Worm (Caenorhabditis elegans): Measurements from ENCODE around the gene ZK285.2.
A peak's percentile ranks its signal among the peaks of the same experiment; 100 is the strongest.

ZK285.2 gene

ce11 chrV:16022600-16022999 lies 24.1 kb upstream of the ZK285.2 start:
- no peak for TF ChIP-seq ref-1 (GFP tag; conservative IDR thresholded peaks at IDR 0.05)
- peak; percentile 61 for TF ChIP-seq flt-1 (GFP tag; IDR thresholded peaks at IDR 0.05)
- 0 out of 2 replicates have a peak, but pooled peaks have one; percentile 40 for TF ChIP-seq ztf-23 (GFP tag; IDR thresholded peaks at IDR 0.05)
- TF ChIP-seq tab-1 (GFP tag; IDR thresholded peaks at IDR 0.05), result no peak
- no peak for TF ChIP-seq klf-2 (GFP tag; conservative IDR thresholded peaks at IDR 0.05)
- no peak for TF ChIP-seq ztf-29 (GFP tag; IDR thresholded peaks at IDR 0.05)
- TF ChIP-seq cog-1 (tag; optimal IDR thresholded peaks at IDR 0.05), result peak; percentile 30
- TF ChIP-seq T22C8.4 (GFP tag; IDR thresholded peaks at IDR 0.05), result no peak; the same call in 1 of the 2 replicates
- TF ChIP-seq med-1 (GFP tag; optimal IDR thresholded peaks at IDR 0.05; ENCODE audit: insufficient read depth), result no peak

ce11 chrV:16023051-16023450 lies 23.6 kb upstream of the ZK285.2 start, which contains the start of gene cwc-15:
Gene cwc-15, plus strand, starts transcription at chrV:16023351.
- TF ChIP-seq cog-1 (tag; optimal IDR thresholded peaks at IDR 0.05), result no peak
- no peak for TF ChIP-seq T22C8.4 (GFP tag; IDR thresholded peaks at IDR 0.05)

- TF ChIP-seq ref-1 (GFP tag; conservative IDR thresholded peaks at IDR 0.05), result no peak
- TF ChIP-seq ztf-29 (GFP tag; IDR thresholded peaks at IDR 0.05), result no peak
- TF ChIP-seq med-1 (GFP tag; optimal IDR thresholded peaks at IDR 0.05; ENCODE audit: insufficient read depth), result no peak
- TF ChIP-seq T22C8.4 (GFP tag; IDR thresholded peaks at IDR 0.05), result no peak
- TF ChIP-seq flt-1 (GFP tag; IDR thresholded peaks at IDR 0.05), result no peak
- no peak for TF ChIP-seq tab-1 (GFP tag; IDR thresholded peaks at IDR 0.05)
- no peak for TF ChIP-seq klf-2 (GFP tag; conservative IDR thresholded peaks at IDR 0.05)
- TF ChIP-seq cog-1 (tag; optimal IDR thresholded peaks at IDR 0.05), result no peak
- TF ChIP-seq ztf-23 (GFP tag; IDR thresholded peaks at IDR 0.05), result no peak
Measured at ce11 chrV:16023559-16023958, 23.1 kb upstream of the ZK285.2 start.

ce11 chrV:16024300-16024699 lies 22.4 kb upstream of the ZK285.2 start, which contains the start of gene T10C6.6:
Gene T10C6.6, plus strand, starts transcription at chrV:16024326.
- TF ChIP-seq med-1 (GFP tag; optimal IDR thresholded peaks at IDR 0.05; ENCODE audit: insufficient read depth) (no peak), ztf-23 (GFP tag; IDR thresholded peaks at IDR 0.05) (no peak), flt-1 (GFP tag; IDR thresholded peaks at IDR 0.05) (no peak), klf-2 (GFP tag; conservative IDR thresholded peaks at IDR 0.05) (no peak), T22C8.4 (GFP tag; IDR thresholded peaks at IDR 0.05) (no peak), cog-1 (tag; optimal IDR thresholded peaks at IDR 0.05) (no peak), tab-1 (GFP tag; IDR thresholded peaks at IDR 0.05) (no peak)

ce11 chrV:16024917-16025316 lies 21.8 kb upstream of the ZK285.2 start:
- TF ChIP-seq tab-1 (GFP tag; IDR thresholded peaks at IDR 0.05), result 0 out of 2 replicates have a peak, but pooled peaks have one; percentile 39
- TF ChIP-seq cog-1 (tag; optimal IDR thresholded peaks at IDR 0.05), result no peak
- TF ChIP-seq T22C8.4 (GFP tag; IDR thresholded peaks at IDR 0.05), result no peak
- TF ChIP-seq ztf-23 (GFP tag; IDR thresholded peaks at IDR 0.05), result no peak

ce11 chrV:16029237-16029636 lies 17.4 kb upstream of the ZK285.2 start:
- no peak for TF ChIP-seq T22C8.4 (GFP tag; IDR thresholded peaks at IDR 0.05)
- TF ChIP-seq ref-1 (GFP tag; conservative IDR thresholded peaks at IDR 0.05), result no peak
- no peak for TF ChIP-seq med-1 (GFP tag; optimal IDR thresholded peaks at IDR 0.05; ENCODE audit: insufficient read depth)
- TF ChIP-seq ztf-29 (GFP tag; IDR thresholded peaks at IDR 0.05), result no peak
- no peak for TF ChIP-seq flt-1 (GFP tag; IDR thresholded peaks at IDR 0.05)
- TF ChIP-seq tab-1 (GFP tag; IDR thresholded peaks at IDR 0.05), result no peak
- no peak for TF ChIP-seq klf-2 (GFP tag; conservative IDR thresholded peaks at IDR 0.05)

- TF ChIP-seq ztf-29 (GFP tag; IDR thresholded peaks at IDR 0.05) (no peak), flt-1 (GFP tag; IDR thresholded peaks at IDR 0.05) (no peak), tab-1 (GFP tag; IDR thresholded peaks at IDR 0.05) (no peak), cog-1 (tag; optimal IDR thresholded peaks at IDR 0.05) (no peak), med-1 (GFP tag; optimal IDR thresholded peaks at IDR 0.05; ENCODE audit: insufficient read depth) (no peak), klf-2 (GFP tag; conservative IDR thresholded peaks at IDR 0.05) (no peak), ref-1 (GFP tag; conservative IDR thresholded peaks at IDR 0.05) (no peak), T22C8.4 (GFP tag; IDR thresholded peaks at IDR 0.05) (no peak), ztf-23 (GFP tag; IDR thresholded peaks at IDR 0.05) (no peak)
Measured at ce11 chrV:16031571-16031970, 15.1 kb upstream of the ZK285.2 start, which contains the start of gene T10C6.7. Gene T10C6.7, minus strand, starts transcription at chrV:16031713.

ce11 chrV:16032761-16033160 lies 13.9 kb upstream of the ZK285.2 start, which contains the start of gene T10C6.16:
Gene T10C6.16, minus strand, starts transcription at chrV:16033005.
- TF ChIP-seq ref-1 (GFP tag; conservative IDR thresholded peaks at IDR 0.05) (no peak), ztf-23 (GFP tag; IDR thresholded peaks at IDR 0.05) (no peak), flt-1 (GFP tag; IDR thresholded peaks at IDR 0.05) (no peak), med-1 (GFP tag; optimal IDR thresholded peaks at IDR 0.05; ENCODE audit: insufficient read depth) (no peak), tab-1 (GFP tag; IDR thresholded peaks at IDR 0.05) (no peak), ztf-29 (GFP tag; IDR thresholded peaks at IDR 0.05) (no peak), T22C8.4 (GFP tag; IDR thresholded peaks at IDR 0.05) (no peak), klf-2 (GFP tag; conservative IDR thresholded peaks at IDR 0.05) (no peak), cog-1 (tag; optimal IDR thresholded peaks at IDR 0.05) (no peak)

ce11 chrV:16033491-16033890 lies 13.2 kb upstream of the ZK285.2 start:
- TF ChIP-seq ztf-23 (GFP tag; IDR thresholded peaks at IDR 0.05), result no peak
- TF ChIP-seq tab-1 (GFP tag; IDR thresholded peaks at IDR 0.05), result no peak
- no peak for TF ChIP-seq med-1 (GFP tag; optimal IDR thresholded peaks at IDR 0.05; ENCODE audit: insufficient read depth)
- TF ChIP-seq klf-2 (GFP tag; conservative IDR thresholded peaks at IDR 0.05), result no peak
- no peak for TF ChIP-seq ztf-29 (GFP tag; IDR thresholded peaks at IDR 0.05)
- TF ChIP-seq flt-1 (GFP tag; IDR thresholded peaks at IDR 0.05), result no peak

ce11 chrV:16036166-16036565 lies 10.5 kb upstream of the ZK285.2 start, which contains the start of gene T10C6.10:
Gene T10C6.10, plus strand, starts transcription at chrV:16036413.
- TF ChIP-seq ref-1 (GFP tag; conservative IDR thresholded peaks at IDR 0.05) (no peak), med-1 (GFP tag; optimal IDR thresholded peaks at IDR 0.05; ENCODE audit: insufficient read depth) (no peak), tab-1 (GFP tag; IDR thresholded peaks at IDR 0.05) (no peak), T22C8.4 (GFP tag; IDR thresholded peaks at IDR 0.05) (no peak), cog-1 (tag; optimal IDR thresholded peaks at IDR 0.05) (no peak), ztf-23 (GFP tag; IDR thresholded peaks at IDR 0.05) (no peak), klf-2 (GFP tag; conservative IDR thresholded peaks at IDR 0.05) (no peak)

All from whole organism, midembryonic.